Worm (Caenorhabditis elegans): ENCODE measurements around the gene tag-244.

DNA sequence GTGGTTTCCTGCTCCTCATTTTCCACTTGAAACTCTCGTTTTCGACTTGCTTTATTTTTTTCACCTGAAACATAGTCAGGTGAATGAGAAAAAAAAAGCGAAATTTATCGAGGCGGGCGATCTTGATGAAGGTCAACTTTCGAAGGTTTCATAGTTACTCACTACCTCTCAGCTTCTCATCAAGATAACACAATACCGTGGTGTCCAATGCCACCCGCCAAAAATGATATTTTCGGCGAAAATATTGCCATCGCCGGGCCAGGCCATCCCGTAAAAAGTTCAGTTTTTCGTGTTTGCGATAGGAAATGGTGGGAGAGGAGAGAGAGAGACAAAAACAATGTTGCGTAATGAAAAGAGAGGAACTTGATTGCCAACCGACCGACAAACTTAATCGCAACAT, 3.5 kb upstream of the tag-244 start:
- TF ChIP-seq ZK546.5 (tag; optimal IDR thresholded peaks at IDR 0.05) (no peak), nhr-6 (tag; optimal IDR thresholded peaks at IDR 0.05) (no peak), snpc-4 (tag; optimal IDR thresholded peaks at IDR 0.05) (no peak), egl-27 (tag; optimal IDR thresholded peaks at IDR 0.05) (no peak), skn-1 (tag; optimal IDR thresholded peaks at IDR 0.05) (no peak), F13H6.1 (tag; optimal IDR thresholded peaks at IDR 0.05) (no peak), fos-1 (tag; optimal IDR thresholded peaks at IDR 0.05) (no peak), nhr-12 (tag; optimal IDR thresholded peaks at IDR 0.05) (no peak), peb-1 (tag; optimal IDR thresholded peaks at IDR 0.05) (no peak), R02D3.7 (tag; optimal IDR thresholded peaks at IDR 0.05) (no peak), ama-1 (optimal IDR thresholded peaks at IDR 0.05) (no peak)

Data from whole organism, L2 larva.